Fruit fly (Drosophila melanogaster): ENCODE data around the gene CG6059.
A peak's percentile ranks its signal among the peaks of the same experiment; 100 is the strongest.

Gene CG6059

dm6 chr3R:27129580-27130385 is 5.3 kb upstream of the CG6059 start (continued):
- TF ChIP-seq kah (GFP tag; optimal IDR thresholded peaks at IDR 0.05) (no peak), ac (GFP tag; optimal IDR thresholded peaks at IDR 0.05) (no peak), CG3995 (GFP tag; optimal IDR thresholded peaks at IDR 0.05) (no peak), luna (GFP tag; optimal IDR thresholded peaks at IDR 0.05) (peak; percentile 8), ara (GFP tag; IDR thresholded peaks at IDR 0.05) (no peak), B-H1 (GFP tag; IDR thresholded peaks at IDR 0.05) (peak; percentile 17; the same call in 1 of the 3 replicates), Rfx (GFP tag; IDR thresholded peaks at IDR 0.05) (peak; percentile 72), nmo (GFP tag; optimal IDR thresholded peaks at IDR 0.05) (no peak), cwo (GFP tag; optimal IDR thresholded peaks at IDR 0.05) (peak; percentile 75), CG3407 (GFP tag; optimal IDR thresholded peaks at IDR 0.05) (no peak), Sry-β (GFP tag; optimal IDR thresholded peaks at IDR 0.05) (no peak), nerfin-1 (tag; optimal IDR thresholded peaks at IDR 0.05) (no peak), Dip3 (GFP tag; optimal IDR thresholded peaks at IDR 0.05) (peak; percentile 27), CG9215 (GFP tag; IDR thresholded peaks at IDR 0.05) (peak; percentile 16; the same call in 1 of the 2 replicates), grau (tag; optimal IDR thresholded peaks at IDR 0.05) (peak; percentile 50), sens (GFP tag) (peak; percentile 76), CG2120 (GFP tag; optimal IDR thresholded peaks at IDR 0.05) (peak; percentile 64), CG17359 (tag; optimal IDR thresholded peaks at IDR 0.05) (peak; percentile 6), CG31224 (GFP tag; IDR thresholded peaks at IDR 0.05) (0 out of 2 replicates have a peak, but pooled peaks have one; percentile 21), CG4730 (GFP tag; IDR thresholded peaks at IDR 0.05) (0 out of 2 replicates have a peak, but pooled peaks have one; percentile 20), Fer3 (tag; optimal IDR thresholded peaks at IDR 0.05) (peak; percentile 19), HLH4C (GFP tag; IDR thresholded peaks at IDR 0.05; ENCODE audit: partially characterized antibody) (no peak), CG6175 (GFP tag; IDR thresholded peaks at IDR 0.05) (peak; percentile 56; the same call in 1 of the 3 replicates), Dbx (GFP tag; IDR thresholded peaks at IDR 0.05) (0 out of 3 replicates have a peak, but pooled peaks have one; percentile 14), HLH3B (GFP tag; IDR thresholded peaks at IDR 0.05) (0 out of 2 replicates have a peak, but pooled peaks have one; percentile 22), CG14441 (GFP tag; IDR thresholded peaks at IDR 0.05) (peak; percentile 25; the same call in 1 of the 2 replicates), Rx (GFP tag; IDR thresholded peaks at IDR 0.05) (no peak), CG18599 (GFP tag; optimal IDR thresholded peaks at IDR 0.05) (peak; percentile 29), CG17361 (GFP tag; IDR thresholded peaks at IDR 0.05) (no peak), CG12659 (GFP tag; optimal IDR thresholded peaks at IDR 0.05) (peak; percentile 13), D (optimal IDR thresholded peaks at IDR 0.05) (no peak), D (GFP tag; optimal IDR thresholded peaks at IDR 0.05) (no peak)

dm6 chr3R:27128723-27129122 is 4.2 kb upstream of the CG6059 start:
- TF ChIP-seq pzg (GFP tag; optimal IDR thresholded peaks at IDR 0.05) = no peak
- no peak for TF ChIP-seq vvl (GFP tag; IDR thresholded peaks at IDR 0.05)
- TF ChIP-seq cas (GFP tag; IDR thresholded peaks at IDR 0.05) = no peak
- no peak for TF ChIP-seq CrebB (tag; optimal IDR thresholded peaks at IDR 0.05)
- TF ChIP-seq ssp (GFP tag; IDR thresholded peaks at IDR 0.05) = no peak
- TF ChIP-seq stc (GFP tag; IDR thresholded peaks at IDR 0.05) = no peak
- TF ChIP-seq cwo (GFP tag; optimal IDR thresholded peaks at IDR 0.05) = no peak
- TF ChIP-seq pum (GFP tag; optimal IDR thresholded peaks at IDR 0.05) = no peak
- no peak for TF ChIP-seq CG3163 (GFP tag; optimal IDR thresholded peaks at IDR 0.05)
- no peak for TF ChIP-seq Mad (GFP tag; optimal IDR thresholded peaks at IDR 0.05)
- TF ChIP-seq CG16813 (GFP tag; IDR thresholded peaks at IDR 0.05; ENCODE audit: partially characterized antibody) = no peak
- no peak for TF ChIP-seq salm (tag; optimal IDR thresholded peaks at IDR 0.05)
- no peak for TF ChIP-seq BEAF-32 (GFP tag; optimal IDR thresholded peaks at IDR 0.05)
- no peak for TF ChIP-seq abd-A (tag; optimal IDR thresholded peaks at IDR 0.05)
- no peak for TF ChIP-seq CG15479 (GFP tag; optimal IDR thresholded peaks at IDR 0.05)
- no peak for TF ChIP-seq CG8765 (GFP tag; IDR thresholded peaks at IDR 0.05)
- TF ChIP-seq CG32767 (GFP tag; IDR thresholded peaks at IDR 0.05) = no peak
- no peak for TF ChIP-seq CG4820 (GFP tag; optimal IDR thresholded peaks at IDR 0.05)
- TF ChIP-seq CTCF (GFP tag; optimal IDR thresholded peaks at IDR 0.05) = no peak
